Worm (Caenorhabditis elegans) whole organism, young adult: ENCODE measurements around the gene his-69.

Source experiments
- T07F8.4 ChIP-seq: sonication (generic microtip); optimal IDR thresholded peaks from 2 replicates; lab custom pipeline; 2016; ENCODE audit warnings: mild to moderate bottlenecking, missing genetic modification characterization, moderate library complexity, missing compliant biosample characterization
- cebp-2 ChIP-seq: fragments of 200-800 bp; sonication (Bioruptor generic); IDR thresholded peaks from 2 replicates; pipeline ENCODE4 v1.3.6; 2022; ENCODE audit warnings: missing genetic modification characterization, missing compliant biosample characterization
- ceh-27 ChIP-seq: fragments of 200-800 bp; sonication (Bioruptor generic); optimal IDR thresholded peaks from 2 replicates; lab custom pipeline; 2018; ENCODE audit warnings: mild to moderate bottlenecking, missing genetic modification characterization, moderate library complexity, missing compliant biosample characterization
- nfya-1 ChIP-seq: sonication (generic microtip); optimal IDR thresholded peaks from 2 replicates; lab custom pipeline; 2017; ENCODE audit warnings: antibody characterized with exemption, missing compliant biosample characterization, missing genetic modification characterization, borderline replicate concordance; ENCODE audit not compliant: insufficient read depth
- snpc-1.1 ChIP-seq: sonication (generic microtip); optimal IDR thresholded peaks from 2 replicates; lab custom pipeline; 2017; ENCODE audit warnings: missing genetic modification characterization, mild to moderate bottlenecking, missing compliant biosample characterization, antibody characterized with exemption, moderate library complexity, missing genotype, missing genetic modification reagents; ENCODE audit not compliant: insufficient read depth

The his-69 gene

DNA sequence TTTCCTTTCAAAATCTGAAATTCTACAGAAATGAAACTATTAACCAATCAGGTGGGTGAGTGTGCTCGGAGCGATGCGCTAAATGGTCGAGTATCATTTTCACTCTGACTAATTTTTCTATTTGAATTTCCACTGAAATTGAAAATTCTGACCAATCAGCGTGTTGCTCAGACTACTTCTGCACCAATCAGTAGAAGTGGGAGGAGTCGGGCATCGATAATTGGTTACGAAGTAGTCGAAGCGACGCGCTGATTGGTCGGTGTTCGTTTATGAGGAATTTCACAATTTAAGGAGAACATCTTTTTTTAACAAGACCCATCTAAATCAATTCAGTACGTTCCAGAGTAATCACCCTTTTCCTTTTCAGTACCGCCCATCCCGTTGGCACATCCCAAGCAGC is 49.4 kb downstream of the his-69 start:
- no peak for TF ChIP-seq T07F8.4 (tag; lab: Kevin White, UChicago)
- no peak for TF ChIP-seq ceh-27
- no peak for TF ChIP-seq cebp-2 (GFP tag; lab: Robert Waterston, UW)
- TF ChIP-seq nfya-1: no peak
- no peak for TF ChIP-seq snpc-1.1
